Worm (Caenorhabditis elegans): ENCODE measurements around the gene C29A12.1.

C29A12.1 gene

ce11 chrV:10816831-10817230, 3.5 kb upstream of the C29A12.1 start:
- TF ChIP-seq B0261.1 (tag; optimal IDR thresholded peaks at IDR 0.05) (no peak), madf-6 (GFP tag; IDR thresholded peaks at IDR 0.05) (no peak), C06A6.2 (GFP tag; conservative IDR thresholded peaks at IDR 0.05) (no peak), rec-8 (tag; optimal IDR thresholded peaks at IDR 0.05) (no peak), ama-1 (optimal IDR thresholded peaks at IDR 0.05) (no peak), ama-1 (GFP tag; optimal IDR thresholded peaks at IDR 0.05) (peak in 1 of 2 experiments; percentile 21), egrh-3 (GFP tag; IDR thresholded peaks at IDR 0.05) (no peak)

DNA sequence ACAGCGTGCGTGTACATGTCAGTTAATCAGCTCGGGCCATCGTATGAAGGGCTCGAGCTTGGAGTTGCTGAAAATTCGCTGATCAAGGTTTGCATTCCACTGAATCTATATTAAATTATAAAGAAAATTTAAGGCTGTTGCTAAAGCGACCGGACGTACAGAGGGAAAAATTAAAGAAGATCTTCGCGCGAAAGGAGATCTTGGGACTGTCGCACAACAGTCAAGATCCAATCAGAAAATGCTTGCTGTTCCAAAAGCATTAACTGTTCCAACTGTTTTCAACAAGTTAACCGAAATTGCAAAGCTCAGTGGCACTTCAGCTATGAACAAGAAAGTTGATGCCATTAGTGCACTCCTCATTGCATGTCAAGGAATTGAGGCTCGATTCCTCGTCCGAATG, 1.0 kb upstream of the C29A12.1 start:
- TF ChIP-seq snpc-4 (GFP tag; optimal IDR thresholded peaks at IDR 0.05): no peak
- no peak for TF ChIP-seq snpc-4 (tag; optimal IDR thresholded peaks at IDR 0.05)
- no peak for TF ChIP-seq pha-4 (tag; optimal IDR thresholded peaks at IDR 0.05)
- no peak for TF ChIP-seq ztf-28 (GFP tag; IDR thresholded peaks at IDR 0.05)
- TF ChIP-seq zfh-2 (GFP tag; conservative IDR thresholded peaks at IDR 0.05): no peak
- no peak for TF ChIP-seq bed-2 (GFP tag; IDR thresholded peaks at IDR 0.05)
- no peak for TF ChIP-seq ekl-4 (GFP tag; IDR thresholded peaks at IDR 0.05)
- no peak for TF ChIP-seq akir-1 (GFP tag; optimal IDR thresholded peaks at IDR 0.05)
- no peak for TF ChIP-seq ccch-3 (GFP tag; optimal IDR thresholded peaks at IDR 0.05)
- no peak for TF ChIP-seq somi-1 (GFP tag; optimal IDR thresholded peaks at IDR 0.05)
- no peak for TF ChIP-seq C17E4.6 (GFP tag; IDR thresholded peaks at IDR 0.05)
- TF ChIP-seq F55B11.4 (tag; optimal IDR thresholded peaks at IDR 0.05; ENCODE audit: borderline replicate concordance, insufficient read depth): no peak
- TF ChIP-seq F22D6.2 (tag; optimal IDR thresholded peaks at IDR 0.05): no peak
- TF ChIP-seq lin-40 (tag; optimal IDR thresholded peaks at IDR 0.05): no peak
- TF ChIP-seq lin-35 (GFP tag; optimal IDR thresholded peaks at IDR 0.05): no peak
- TF ChIP-seq snpc-3.4 (tag; optimal IDR thresholded peaks at IDR 0.05): no peak
- no peak for TF ChIP-seq ceh-91 (GFP tag; IDR thresholded peaks at IDR 0.05)

DNA sequence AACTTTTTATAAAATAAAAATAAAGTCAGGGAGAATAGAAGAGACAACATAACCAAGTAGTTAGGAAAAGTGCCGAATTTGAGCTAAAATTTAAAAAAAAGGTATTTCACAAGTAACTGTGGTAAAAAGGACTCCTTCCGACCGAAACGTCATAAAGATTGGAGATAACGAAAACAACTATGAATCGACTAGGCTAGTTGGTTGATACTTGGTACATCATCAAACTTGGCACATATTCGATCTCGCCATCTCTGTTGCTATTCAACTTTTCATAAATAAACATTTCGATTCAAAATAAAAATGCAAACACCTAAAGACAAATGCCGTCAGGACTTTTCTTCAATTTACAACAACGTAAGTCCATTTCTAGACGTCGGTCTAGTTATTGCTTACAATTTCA, 1.5 kb downstream of the C29A12.1 start, which contains the start of gene C29A12.22:
TSS of gene C29A12.22 (plus strand) at position 301 of the 400 bp plus-strand sequence.
- TF ChIP-seq hlh-12 (tag; optimal IDR thresholded peaks at IDR 0.05) (no peak), snpc-1.3 (tag; optimal IDR thresholded peaks at IDR 0.05; ENCODE audit: insufficient read depth) (no peak), ceh-58 (GFP tag; IDR thresholded peaks at IDR 0.05) (no peak), him-1 (tag; optimal IDR thresholded peaks at IDR 0.05) (no peak), egl-44 (GFP tag; IDR thresholded peaks at IDR 0.05) (no peak), B0336.3 (GFP tag; IDR thresholded peaks at IDR 0.05) (no peak), mxl-1 (tag; optimal IDR thresholded peaks at IDR 0.05) (no peak), mel-28 (tag; optimal IDR thresholded peaks at IDR 0.05; ENCODE audit: borderline replicate concordance) (no peak), F57C9.4 (tag; optimal IDR thresholded peaks at IDR 0.05) (no peak), athp-1 (tag; optimal IDR thresholded peaks at IDR 0.05) (no peak), ama-1 (optimal IDR thresholded peaks at IDR 0.05) (no peak), ama-1 (GFP tag; optimal IDR thresholded peaks at IDR 0.05) (no peak), K12H6.12 (tag; optimal IDR thresholded peaks at IDR 0.05) (no peak), K11D2.4 (GFP tag; IDR thresholded peaks at IDR 0.05) (no peak), F49E8.2 (tag; optimal IDR thresholded peaks at IDR 0.05; ENCODE audit: insufficient read depth) (no peak), Y53G8AR.9 (GFP tag; conservative IDR thresholded peaks at IDR 0.05) (no peak), ztf-28 (GFP tag; IDR thresholded peaks at IDR 0.05) (no peak), F55B11.4 (tag; optimal IDR thresholded peaks at IDR 0.05; ENCODE audit: borderline replicate concordance, insufficient read depth) (no peak), F39B2.1 (GFP tag; IDR thresholded peaks at IDR 0.05) (no peak), attf-3 (GFP tag; conservative IDR thresholded peaks at IDR 0.05) (no peak), lin-26 (GFP tag; IDR thresholded peaks at IDR 0.05) (no peak)

Measured in whole organism, young adult.